Worm (Caenorhabditis elegans) whole organism, L3 larva: Measurements from ENCODE around the gene cpg-7.

Source experiments
- aly-2 ChIP-seq: fragments of 150-350 bp; optimal IDR thresholded peaks from 2 replicates; lab custom pipeline; 2014; ENCODE audit warnings: missing biosample characterization, missing genetic modification characterization
- egl-27 ChIP-seq: sonication (generic microtip); optimal IDR thresholded peaks from 4 replicates; lab custom pipeline; 2017; ENCODE audit warnings: missing biosample characterization, missing genetic modification reagents, missing genetic modification characterization
- lin-15B ChIP-seq: fragments of 150-350 bp; optimal IDR thresholded peaks from 2 replicates; lab custom pipeline; 2014; ENCODE audit warnings: missing biosample characterization, missing genetic modification characterization
- lsy-12 ChIP-seq: sonication (generic microtip); optimal IDR thresholded peaks from 2 replicates; lab custom pipeline; 2016; ENCODE audit warnings: mild to moderate bottlenecking, missing genetic modification characterization, missing compliant biosample characterization
- mdl-1 ChIP-seq: fragments of 150-350 bp; optimal IDR thresholded peaks from 2 replicates; lab custom pipeline; 2014; ENCODE audit warnings: missing biosample characterization, missing genetic modification characterization

DNA sequence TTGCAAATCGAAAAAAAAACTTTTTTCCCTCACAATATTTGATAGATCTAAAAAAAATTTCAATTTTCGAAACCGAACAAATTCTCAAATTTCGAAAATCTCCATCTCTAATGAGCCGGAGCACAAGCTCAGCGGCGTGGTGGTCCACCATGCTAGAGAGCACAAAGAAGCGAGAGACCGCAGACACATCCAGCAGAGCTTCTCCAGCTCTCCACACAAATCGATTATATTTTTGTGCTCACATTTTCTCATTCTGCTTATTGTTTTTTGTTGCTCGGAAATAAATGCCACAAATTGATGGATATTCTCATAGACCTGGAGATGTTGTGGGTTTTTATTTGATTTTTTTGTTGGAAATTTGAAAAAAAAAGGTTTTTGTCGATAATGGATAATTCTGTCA, 6.9 kb downstream of the cpg-7 start:
- no peak for TF ChIP-seq lin-15B (tag; lab: Kevin White, UChicago)
- TF ChIP-seq mdl-1: no peak
- TF ChIP-seq lsy-12 (tag; lab: Kevin White, UChicago): no peak
- TF ChIP-seq egl-27 (tag; lab: Kevin White, UChicago): no peak
- TF ChIP-seq aly-2 (tag; lab: Kevin White, UChicago): no peak
